Fruit fly (Drosophila melanogaster) whole organism, prepupa: ENCODE data around the gene Ccz1.
A peak's percentile ranks its signal among the peaks of the same experiment; 100 is the strongest.

Source experiments
- Blimp-1 ChIP-seq: fragments of 200-800 bp; sonication (Bioruptor generic); optimal IDR thresholded peaks from 3 replicates; lab custom pipeline; 2017; ENCODE audit warnings: missing biosample characterization, missing genetic modification characterization, mild to moderate bottlenecking, moderate library complexity, missing genetic modification reagents
- CG10631 ChIP-seq: fragments of 200-800 bp; sonication (Bioruptor generic); optimal IDR thresholded peaks from 2 replicates; lab custom pipeline; 2016; ENCODE audit warnings: missing biosample characterization, missing genetic modification characterization
- CG11294 ChIP-seq: fragments of 200-800 bp; sonication (Bioruptor generic); IDR thresholded peaks from 2 replicates; pipeline ENCODE4 v1.3.6; 2022; ENCODE audit warnings: missing biosample characterization, missing genetic modification characterization
- CG11762 ChIP-seq: fragments of 200-800 bp; sonication (Bioruptor generic); optimal IDR thresholded peaks from 3 replicates; lab custom pipeline; 2016; ENCODE audit warnings: missing biosample characterization, missing genetic modification characterization; ENCODE audit not compliant: insufficient read depth
- CG11902 ChIP-seq: fragments of 200-800 bp; sonication (Bioruptor generic); optimal IDR thresholded peaks from 3 replicates; lab custom pipeline; 2016; ENCODE audit warnings: missing biosample characterization, missing genetic modification characterization
- CG15336 ChIP-seq: fragments of 200-800 bp; sonication (Bioruptor generic); IDR thresholded peaks from 2 replicates; pipeline ENCODE4 v1.3.6; 2022; ENCODE audit warnings: missing biosample characterization, missing genetic modification characterization
- CG1621 ChIP-seq: fragments of 200-800 bp; sonication (Bioruptor generic); optimal IDR thresholded peaks from 3 replicates; lab custom pipeline; 2018; ENCODE audit warnings: missing biosample characterization, mild to moderate bottlenecking, missing genetic modification characterization
- CG16779 ChIP-seq: fragments of 200-800 bp; sonication (Bioruptor generic); optimal IDR thresholded peaks from 3 replicates; lab custom pipeline; 2017; ENCODE audit warnings: missing biosample characterization, mild to moderate bottlenecking, missing genetic modification characterization
- CG3032 ChIP-seq: fragments of 200-800 bp; optimal IDR thresholded peaks from 2 replicates; lab custom pipeline; 2019; ENCODE audit warnings: missing biosample characterization, mild to moderate bottlenecking, missing genetic modification characterization, moderate library complexity
- CG31627 ChIP-seq: fragments of 200-800 bp; sonication (Bioruptor generic); optimal IDR thresholded peaks from 3 replicates; lab custom pipeline; 2016; ENCODE audit warnings: missing biosample characterization, missing genetic modification characterization
- CG32006 ChIP-seq: fragments of 200-800 bp; sonication (Bioruptor generic); optimal IDR thresholded peaks from 3 replicates; lab custom pipeline; 2017; ENCODE audit warnings: missing biosample characterization, mild to moderate bottlenecking, missing genetic modification characterization
- CG3919 ChIP-seq: fragments of 200-800 bp; sonication (Bioruptor generic); optimal IDR thresholded peaks from 3 replicates; lab custom pipeline; 2016; ENCODE audit warnings: missing biosample characterization, missing genetic modification characterization
- CG6163 ChIP-seq: fragments of 200-800 bp; sonication (Bioruptor generic); IDR thresholded peaks from 3 replicates; pipeline ENCODE4 v1.3.6; 2022; ENCODE audit warnings: missing biosample characterization, missing genetic modification characterization
- CG6276 ChIP-seq: fragments of 200-800 bp; sonication (Bioruptor generic); optimal IDR thresholded peaks from 2 replicates; lab custom pipeline; 2017; ENCODE audit warnings: missing biosample characterization, mild to moderate bottlenecking, missing genetic modification characterization
- CG6792 ChIP-seq: fragments of 200-800 bp; sonication (Bioruptor generic); optimal IDR thresholded peaks from 3 replicates; lab custom pipeline; 2016; ENCODE audit warnings: missing biosample characterization, missing genetic modification characterization
- CG6808 ChIP-seq: fragments of 200-800 bp; sonication (Bioruptor generic); optimal IDR thresholded peaks from 3 replicates; lab custom pipeline; 2017; ENCODE audit warnings: missing biosample characterization, missing genetic modification characterization, mild to moderate bottlenecking, moderate library complexity, missing genetic modification reagents
- CG8119 ChIP-seq: fragments of 200-800 bp; sonication (Bioruptor generic); IDR thresholded peaks from 3 replicates; pipeline ENCODE4 v1.3.6; 2022; ENCODE audit warnings: missing biosample characterization, missing genetic modification characterization
- CG8319 ChIP-seq: fragments of 200-800 bp; sonication (Bioruptor generic); optimal IDR thresholded peaks from 3 replicates; lab custom pipeline; 2016; ENCODE audit warnings: missing biosample characterization, missing genetic modification characterization
- Eip75B ChIP-seq: fragments of 200-800 bp; sonication (Bioruptor generic); optimal IDR thresholded peaks from 3 replicates; lab custom pipeline; 2016; ENCODE audit warnings: missing biosample characterization, missing genetic modification characterization
- Eip78C ChIP-seq: fragments of 200-800 bp; sonication (Bioruptor generic); peaks from one replicate; lab custom pipeline; 2016; ENCODE audit warnings: missing biosample characterization, missing genetic modification characterization
- Eip93F ChIP-seq: fragments of 200-800 bp; sonication (Bioruptor generic); optimal IDR thresholded peaks from 2 replicates; lab custom pipeline; 2016; ENCODE audit warnings: missing biosample characterization, mild to moderate bottlenecking, missing genetic modification characterization
- Ets96B ChIP-seq: fragments of 200-800 bp; optimal IDR thresholded peaks from 2 replicates; lab custom pipeline; 2019; ENCODE audit warnings: missing biosample characterization, mild to moderate bottlenecking, missing genetic modification characterization, moderate library complexity
- Gug ChIP-seq: fragments of 200-800 bp; sonication (Bioruptor generic); IDR thresholded peaks from 2 replicates; pipeline ENCODE4 v1.3.6; 2022; ENCODE audit warnings: missing biosample characterization, missing genetic modification characterization
- Hr38 ChIP-seq: sonication (Bioruptor generic); optimal IDR thresholded peaks from 2 replicates; lab custom pipeline; 2016; ENCODE audit warnings: missing biosample characterization, missing genetic modification characterization
- Hr39 ChIP-seq: fragments of 200-800 bp; sonication (Bioruptor generic); optimal IDR thresholded peaks from 2 replicates; lab custom pipeline; 2016; ENCODE audit warnings: missing biosample characterization, missing genetic modification characterization
- Lpt ChIP-seq: fragments of 200-800 bp; sonication (Bioruptor generic); optimal IDR thresholded peaks from 3 replicates; lab custom pipeline; 2016; ENCODE audit warnings: missing biosample characterization, missing genetic modification characterization
- OdsH ChIP-seq: fragments of 200-800 bp; sonication (Bioruptor generic); optimal IDR thresholded peaks from 3 replicates; lab custom pipeline; 2016; ENCODE audit warnings: missing biosample characterization, missing genetic modification characterization
- Smox ChIP-seq: fragments of 200-800 bp; sonication (Bioruptor generic); optimal IDR thresholded peaks from 3 replicates; lab custom pipeline; 2016; ENCODE audit warnings: missing biosample characterization, missing genetic modification characterization
- Sox14 ChIP-seq: fragments of 200-800 bp; sonication (Bioruptor generic); optimal IDR thresholded peaks from 3 replicates; lab custom pipeline; 2016; ENCODE audit warnings: missing biosample characterization, missing genetic modification characterization
- Sox15 ChIP-seq: fragments of 200-800 bp; sonication (Bioruptor generic); optimal IDR thresholded peaks from 3 replicates; lab custom pipeline; 2016; ENCODE audit warnings: missing biosample characterization, missing genetic modification characterization
- acj6 ChIP-seq: fragments of 200-800 bp; sonication (Bioruptor generic); optimal IDR thresholded peaks from 3 replicates; lab custom pipeline; 2016; ENCODE audit warnings: missing biosample characterization, missing genetic modification characterization
- dac ChIP-seq: fragments of 200-800 bp; sonication (Bioruptor generic); optimal IDR thresholded peaks from 2 replicates; lab custom pipeline; 2017; ENCODE audit warnings: missing biosample characterization, mild to moderate bottlenecking, missing genetic modification characterization
- dsx ChIP-seq: fragments of 200-800 bp; optimal IDR thresholded peaks from 3 replicates; lab custom pipeline; 2019; ENCODE audit warnings: missing biosample characterization, mild to moderate bottlenecking, missing genetic modification characterization, moderate library complexity; ENCODE audit not compliant: poor library complexity, severe bottlenecking
- eg ChIP-seq: fragments of 200-800 bp; sonication (Bioruptor generic); IDR thresholded peaks from 3 replicates; pipeline ENCODE4 v1.3.6; 2022; ENCODE audit warnings: missing biosample characterization, missing genetic modification characterization
- esn ChIP-seq: fragments of 200-800 bp; sonication (Bioruptor generic); optimal IDR thresholded peaks from 2 replicates; lab custom pipeline; 2016; ENCODE audit warnings: missing biosample characterization, mild to moderate bottlenecking, missing genetic modification characterization, moderate library complexity
- fd59A ChIP-seq: fragments of 200-800 bp; sonication (Bioruptor generic); optimal IDR thresholded peaks from 2 replicates; lab custom pipeline; 2017; ENCODE audit warnings: missing biosample characterization, mild to moderate bottlenecking, missing genetic modification characterization, missing genetic modification reagents
- fd85E ChIP-seq: fragments of 200-800 bp; sonication (Bioruptor generic); optimal IDR thresholded peaks from 3 replicates; lab custom pipeline; 2016; ENCODE audit warnings: missing biosample characterization, missing genetic modification characterization
- fkh ChIP-seq: fragments of 200-800 bp; sonication (Bioruptor generic); optimal IDR thresholded peaks from 3 replicates; lab custom pipeline; 2017; ENCODE audit warnings: missing biosample characterization, mild to moderate bottlenecking, missing genetic modification characterization, moderate library complexity
- lz ChIP-seq: fragments of 200-800 bp; sonication (Bioruptor generic); optimal IDR thresholded peaks from 3 replicates; lab custom pipeline; 2016; ENCODE audit warnings: missing biosample characterization, missing genetic modification characterization
- net ChIP-seq: fragments of 200-800 bp; sonication (Bioruptor generic); optimal IDR thresholded peaks from 3 replicates; lab custom pipeline; 2016; ENCODE audit warnings: missing biosample characterization, missing genetic modification characterization
- pdm3 ChIP-seq: fragments of 200-800 bp; sonication (Bioruptor generic); optimal IDR thresholded peaks from 3 replicates; lab custom pipeline; 2016; ENCODE audit warnings: missing biosample characterization, missing genetic modification characterization
- spab ChIP-seq: fragments of 200-800 bp; sonication (Bioruptor generic); optimal IDR thresholded peaks from 2 replicates; lab custom pipeline; 2017; ENCODE audit warnings: missing biosample characterization, mild to moderate bottlenecking, missing genetic modification characterization, missing genetic modification reagents
- ss ChIP-seq, 2 experiments: fragments of 200-800 bp; sonication (Bioruptor generic); optimal IDR thresholded peaks; 2 replicates in 1 of 2; 3 replicates in 1 of 2; lab custom pipeline; 2017 to 2018; ENCODE audit warnings: mild to moderate bottlenecking in 2 of 2, missing biosample characterization in 2 of 2, missing genetic modification characterization in 2 of 2, moderate library complexity in 1 of 2
- svp ChIP-seq: fragments of 200-800 bp; sonication (Bioruptor generic); peaks from one replicate; lab custom pipeline; 2016; ENCODE audit warnings: missing biosample characterization, missing genetic modification characterization
- vri ChIP-seq: fragments of 200-800 bp; sonication (Bioruptor generic); optimal IDR thresholded peaks from 3 replicates; lab custom pipeline; 2016; ENCODE audit warnings: missing biosample characterization, mild to moderate bottlenecking, missing genetic modification characterization

Gene Ccz1

DNA sequence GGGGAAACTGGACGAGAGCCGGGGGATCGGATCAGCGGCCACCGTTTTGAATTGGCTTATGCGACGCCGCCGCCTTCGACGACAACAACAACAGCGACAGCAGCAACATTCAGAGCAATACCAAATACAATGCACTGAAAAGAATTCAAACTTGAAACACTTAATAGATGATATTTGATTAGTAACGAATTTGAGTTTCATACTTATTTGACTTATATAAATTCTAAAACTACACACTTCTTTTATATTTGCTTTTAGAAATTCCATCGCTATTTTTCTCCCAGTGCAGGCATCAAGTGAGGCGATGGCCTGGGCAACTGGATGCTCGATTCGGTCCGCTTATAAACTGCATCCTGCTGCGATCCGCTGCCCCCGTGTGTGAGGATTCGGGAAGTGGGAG is 30.9 kb downstream of the Ccz1 start (continued):
- no peak for TF ChIP-seq CG16779
- no peak for TF ChIP-seq fd85E (GFP tag; lab: Kevin White, UChicago)
- no peak for TF ChIP-seq Hr38 (GFP tag; lab: Kevin White, UChicago)
- TF ChIP-seq CG6276, result no peak
- TF ChIP-seq esn, result peak; percentile 80
- TF ChIP-seq Smox (GFP tag; lab: Kevin White, UChicago), result peak; percentile 63
- TF ChIP-seq Ets96B (tag; lab: Kevin White, UChicago), result peak; percentile 60
- peak; percentile 37 for TF ChIP-seq Sox15 (GFP tag; lab: Kevin White, UChicago)
- TF ChIP-seq acj6 (GFP tag; lab: Kevin White, UChicago), result peak; percentile 69
- TF ChIP-seq CG11902 (GFP tag; lab: Kevin White, UChicago), result no peak
- peak; percentile 52 for TF ChIP-seq net (GFP tag; lab: Kevin White, UChicago)
- peak; percentile 59 for TF ChIP-seq CG32006 (GFP tag; lab: Kevin White, UChicago)
- TF ChIP-seq CG11294 (GFP tag; lab: Robert Waterston, UW), result no peak
- peak; percentile 71 for TF ChIP-seq CG3032 (tag; lab: Kevin White, UChicago)
- TF ChIP-seq CG6792 (GFP tag; lab: Kevin White, UChicago), result peak; percentile 62
- TF ChIP-seq Lpt (GFP tag; lab: Kevin White, UChicago), result no peak

DNA sequence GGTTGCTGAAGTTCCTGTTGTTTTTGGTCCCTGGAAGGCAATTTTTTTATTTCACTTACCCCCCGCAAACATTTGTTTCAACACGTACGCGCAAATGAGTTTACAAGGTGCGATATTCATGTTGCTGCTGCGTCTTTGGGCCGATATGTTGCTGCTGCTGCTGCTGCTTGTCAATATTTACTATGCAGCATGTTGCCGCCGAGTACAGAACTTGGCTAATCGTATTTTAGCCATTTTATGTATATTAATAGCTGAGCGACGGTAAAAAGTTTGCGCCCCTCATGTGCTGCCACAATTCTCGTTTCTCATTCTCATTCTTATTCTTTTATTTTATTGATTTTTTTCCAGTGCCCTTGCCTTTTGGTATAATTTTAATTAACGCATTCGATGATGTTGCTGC is 32.5 kb downstream of the Ccz1 start:
- TF ChIP-seq ss (GFP tag; optimal IDR thresholded peaks at IDR 0.05; lab: Kevin White, UChicago), result peak in 1 of 2 experiments; percentile 8
- TF ChIP-seq CG3919 (GFP tag; lab: Kevin White, UChicago), result peak; percentile 13
- TF ChIP-seq Sox15 (GFP tag; lab: Kevin White, UChicago), result no peak

DNA sequence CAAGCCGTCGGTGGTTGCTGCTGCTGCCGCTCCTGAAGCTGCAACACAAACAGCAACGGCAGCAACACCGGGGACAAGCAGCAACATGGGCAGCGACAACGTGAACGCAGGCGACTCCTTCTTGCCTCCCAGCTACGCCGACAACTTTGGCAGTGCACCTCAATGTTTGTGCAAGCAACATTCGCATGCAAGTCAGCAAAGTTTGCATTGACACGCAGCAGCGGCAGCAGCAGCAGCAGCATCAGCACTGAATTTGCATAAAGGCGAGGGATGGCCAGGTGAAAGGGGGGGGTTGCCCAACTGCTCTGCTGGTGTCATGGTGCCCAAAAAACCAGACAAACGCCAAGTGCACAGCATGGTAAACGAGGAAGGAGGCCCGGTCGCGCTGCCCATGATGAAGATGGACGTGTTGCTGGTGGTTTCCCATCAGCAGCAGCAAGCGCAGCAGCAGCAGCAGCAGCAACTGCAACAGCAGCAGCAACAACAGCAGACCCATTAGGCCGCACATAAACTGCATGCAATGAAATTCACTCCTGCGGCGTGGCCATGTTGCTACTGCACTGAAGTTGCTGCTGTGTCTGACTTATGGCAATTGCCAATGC is 33.6 kb downstream of the Ccz1 start:
- TF ChIP-seq Eip78C (GFP tag; lab: Kevin White, UChicago), result peak; percentile 4
- TF ChIP-seq dac (GFP tag; lab: Kevin White, UChicago), result no peak
- TF ChIP-seq vri (GFP tag; lab: Kevin White, UChicago), result no peak
- TF ChIP-seq CG8319 (GFP tag; lab: Kevin White, UChicago), result no peak
- TF ChIP-seq CG8119, result no peak
- TF ChIP-seq fkh, result no peak
- no peak for TF ChIP-seq CG6276
- no peak for TF ChIP-seq lz (GFP tag; lab: Kevin White, UChicago)
- no peak for TF ChIP-seq Eip93F (GFP tag; lab: Kevin White, UChicago)
- no peak for TF ChIP-seq eg
- TF ChIP-seq Blimp-1 (GFP tag; lab: Kevin White, UChicago), result no peak
- peak; percentile 7 for TF ChIP-seq CG3919 (GFP tag; lab: Kevin White, UChicago)
- TF ChIP-seq svp (GFP tag; lab: Kevin White, UChicago), result peak; percentile 51
- no peak for TF ChIP-seq CG11762 (GFP tag; lab: Kevin White, UChicago)
- no peak for TF ChIP-seq Sox15 (GFP tag; lab: Kevin White, UChicago)
- TF ChIP-seq Hr39, result no peak
- TF ChIP-seq CG31627 (GFP tag; lab: Kevin White, UChicago), result no peak
- TF ChIP-seq Gug (GFP tag; lab: Robert Waterston, UW), result no peak
- peak; percentile 29 for TF ChIP-seq dsx (GFP tag; lab: Kevin White, UChicago)
- peak in 1 of 2 experiments; percentile 69 for TF ChIP-seq ss (GFP tag; optimal IDR thresholded peaks at IDR 0.05; lab: Kevin White, UChicago)
- TF ChIP-seq, all 60 proteins: peak for 5

- TF ChIP-seq fd59A (GFP tag; lab: Kevin White, UChicago) (no peak), spab (GFP tag; lab: Kevin White, UChicago) (no peak), esn (peak; percentile 35), OdsH (GFP tag; lab: Kevin White, UChicago) (peak; percentile 11), acj6 (GFP tag; lab: Kevin White, UChicago) (peak; percentile 13), CG10631 (GFP tag; lab: Kevin White, UChicago) (peak; percentile 34), ss (GFP tag; optimal IDR thresholded peaks at IDR 0.05; lab: Kevin White, UChicago) (no peak), CG6808 (no peak), CG1621 (tag; lab: Kevin White, UChicago) (no peak), Lpt (GFP tag; lab: Kevin White, UChicago) (no peak), CG8119 (no peak), CG15336 (GFP tag; lab: Robert Waterston, UW) (no peak), Gug (GFP tag; lab: Robert Waterston, UW) (no peak), CG6163 (peak; percentile 55; the same call in 2 of the 3 replicates), pdm3 (GFP tag; lab: Kevin White, UChicago) (peak; percentile 12), vri (GFP tag; lab: Kevin White, UChicago) (no peak), Eip75B (GFP tag; lab: Kevin White, UChicago) (peak; percentile 22), net (GFP tag; lab: Kevin White, UChicago) (no peak), Sox15 (GFP tag; lab: Kevin White, UChicago) (no peak), Sox14 (GFP tag; lab: Kevin White, UChicago) (peak; percentile 8)
Observed at dm6 chr3L:3863462-3863861, 35.5 kb downstream of the Ccz1 start.
